Worm (Caenorhabditis elegans): ENCODE results near the gene Y4C6B.2.

The Y4C6B.2 gene

ce11 chrIV:5318835-5319303, 20.5 kb upstream of the Y4C6B.2 start, which contains the start of gene slc-46A:
TSS of gene slc-46A (plus strand) at chrIV:5319253.
- TF ChIP-seq unc-55 (GFP tag; optimal IDR thresholded peaks at IDR 0.05) = peak; percentile 26
- no peak for TF ChIP-seq dmd-4 (tag; optimal IDR thresholded peaks at IDR 0.05)
- no peak for TF ChIP-seq lsy-2 (tag; optimal IDR thresholded peaks at IDR 0.05)
- no peak for TF ChIP-seq ztf-11 (tag; optimal IDR thresholded peaks at IDR 0.05)
- TF ChIP-seq ceh-16 (tag; optimal IDR thresholded peaks at IDR 0.05) = no peak
- TF ChIP-seq nhr-10 (tag; optimal IDR thresholded peaks at IDR 0.05) = no peak
- no peak for TF ChIP-seq ztf-1 (GFP tag; conservative IDR thresholded peaks at IDR 0.05)
- TF ChIP-seq ztf-4 (tag; optimal IDR thresholded peaks at IDR 0.05) = no peak
- TF ChIP-seq zag-1 (tag; optimal IDR thresholded peaks at IDR 0.05) = no peak
- no peak for TF ChIP-seq nhr-237 (tag; optimal IDR thresholded peaks at IDR 0.05)
- no peak for TF ChIP-seq F13H6.1 (tag; optimal IDR thresholded peaks at IDR 0.05)
- TF ChIP-seq mab-5 (tag; optimal IDR thresholded peaks at IDR 0.05) = no peak
- peak; percentile 48 for TF ChIP-seq C34F6.9 (tag; optimal IDR thresholded peaks at IDR 0.05)
- TF ChIP-seq ceh-82 (tag; optimal IDR thresholded peaks at IDR 0.05) = no peak
- no peak for TF ChIP-seq skn-1 (tag; optimal IDR thresholded peaks at IDR 0.05)
- no peak for TF ChIP-seq egl-27 (tag; optimal IDR thresholded peaks at IDR 0.05)
- TF ChIP-seq sma-9 (GFP tag; optimal IDR thresholded peaks at IDR 0.05) = peak; percentile 12
- no peak for TF ChIP-seq sma-9 (tag; optimal IDR thresholded peaks at IDR 0.05)
- no peak for TF ChIP-seq peb-1 (tag; optimal IDR thresholded peaks at IDR 0.05)
- no peak for TF ChIP-seq alr-1 (tag; optimal IDR thresholded peaks at IDR 0.05)
- no peak for TF ChIP-seq gmeb-1 (tag; optimal IDR thresholded peaks at IDR 0.05)
- no peak for TF ChIP-seq nhr-21 (tag; optimal IDR thresholded peaks at IDR 0.05)
- TF ChIP-seq lin-11 (tag; optimal IDR thresholded peaks at IDR 0.05) = no peak
- TF ChIP-seq crh-2 (tag; optimal IDR thresholded peaks at IDR 0.05) = no peak
- no peak for TF ChIP-seq ama-1 (optimal IDR thresholded peaks at IDR 0.05)
- TF ChIP-seq sma-3 (GFP tag; optimal IDR thresholded peaks at IDR 0.05) = no peak
- TF ChIP-seq unc-39 (tag; optimal IDR thresholded peaks at IDR 0.05) = no peak
- no peak for TF ChIP-seq elt-1 (tag; optimal IDR thresholded peaks at IDR 0.05)
- TF ChIP-seq ZK546.5 (tag; optimal IDR thresholded peaks at IDR 0.05) = no peak
- no peak for TF ChIP-seq nhr-6 (tag; optimal IDR thresholded peaks at IDR 0.05)
- TF ChIP-seq elt-3 (tag; optimal IDR thresholded peaks at IDR 0.05) = no peak
- peak; percentile 20 for TF ChIP-seq snpc-4 (tag; optimal IDR thresholded peaks at IDR 0.05)
- no peak for TF ChIP-seq mbf-1 (tag; optimal IDR thresholded peaks at IDR 0.05)
- no peak for TF ChIP-seq nhr-12 (tag; optimal IDR thresholded peaks at IDR 0.05)

DNA sequence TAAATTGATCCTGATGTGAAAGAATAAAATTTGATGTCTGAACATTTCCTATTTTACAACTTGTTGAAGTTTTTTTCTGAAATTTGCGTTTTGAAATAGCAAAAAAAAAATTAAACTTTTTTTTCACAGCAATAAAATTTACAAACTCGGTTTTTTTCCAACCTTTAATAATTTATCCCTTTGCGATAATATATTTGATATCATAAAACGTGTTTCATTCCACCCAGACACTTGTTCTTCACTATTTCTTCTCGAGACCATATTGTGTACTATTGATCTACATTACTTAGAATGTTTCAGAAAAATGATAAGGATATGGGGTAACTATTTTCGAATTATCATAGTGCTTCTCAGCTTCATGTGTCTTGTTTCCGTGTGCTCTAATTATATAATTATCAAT, 13.2 kb upstream of the Y4C6B.2 start, which contains the start of gene Y4C6B.4:
Gene Y4C6B.4, plus strand, starts transcription at position 301 of the 400 bp plus-strand sequence.
- TF ChIP-seq sem-4 (tag; optimal IDR thresholded peaks at IDR 0.05) = no peak
- TF ChIP-seq gmeb-1 (tag; optimal IDR thresholded peaks at IDR 0.05) = no peak
- no peak for TF ChIP-seq lin-11 (tag; optimal IDR thresholded peaks at IDR 0.05)
- TF ChIP-seq elt-1 (tag; optimal IDR thresholded peaks at IDR 0.05) = no peak
- TF ChIP-seq ceh-82 (tag; optimal IDR thresholded peaks at IDR 0.05) = no peak
- no peak for TF ChIP-seq nhr-25 (tag; optimal IDR thresholded peaks at IDR 0.05)
- no peak for TF ChIP-seq dmd-4 (tag; optimal IDR thresholded peaks at IDR 0.05)
- no peak for TF ChIP-seq snpc-4 (tag; optimal IDR thresholded peaks at IDR 0.05)
- TF ChIP-seq lsy-2 (tag; optimal IDR thresholded peaks at IDR 0.05) = no peak
- TF ChIP-seq elt-3 (tag; optimal IDR thresholded peaks at IDR 0.05) = no peak
- TF ChIP-seq nhr-77 (tag; optimal IDR thresholded peaks at IDR 0.05) = no peak
- no peak for TF ChIP-seq unc-39 (tag; optimal IDR thresholded peaks at IDR 0.05)
- TF ChIP-seq mdl-1 (tag; optimal IDR thresholded peaks at IDR 0.05) = no peak
- TF ChIP-seq lin-13 (GFP tag; optimal IDR thresholded peaks at IDR 0.05) = no peak
- no peak for TF ChIP-seq zag-1 (tag; optimal IDR thresholded peaks at IDR 0.05)
- no peak for TF ChIP-seq crh-2 (tag; optimal IDR thresholded peaks at IDR 0.05)
- no peak for TF ChIP-seq nhr-129 (tag; optimal IDR thresholded peaks at IDR 0.05)
- TF ChIP-seq nhr-6 (tag; optimal IDR thresholded peaks at IDR 0.05) = no peak
- TF ChIP-seq ceh-16 (tag; optimal IDR thresholded peaks at IDR 0.05) = no peak
- TF ChIP-seq C34F6.9 (tag; optimal IDR thresholded peaks at IDR 0.05) = no peak

DNA sequence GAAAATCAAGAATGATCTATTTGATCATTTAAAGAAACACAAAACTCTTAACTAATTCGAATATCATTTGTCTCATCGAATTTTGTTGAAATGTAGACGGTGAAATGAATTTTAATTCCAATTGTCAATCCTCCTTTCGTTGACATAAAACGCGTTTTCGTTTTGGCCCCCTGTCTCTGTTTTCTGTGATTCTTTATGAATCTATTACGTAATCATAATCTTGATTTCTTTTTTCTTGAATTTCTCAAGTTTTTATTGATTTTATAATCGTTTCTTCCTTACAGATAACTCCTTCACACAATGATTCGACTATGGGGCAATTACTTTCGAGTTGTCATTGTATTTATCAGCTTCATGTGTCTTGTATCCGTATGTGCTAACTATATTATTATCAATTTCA, 7.2 kb upstream of the Y4C6B.2 start, which contains the start of gene Y4C6B.3:
Gene Y4C6B.3, plus strand, starts transcription at position 301 of the 400 bp plus-strand sequence.
- TF ChIP-seq ztf-4 (tag; optimal IDR thresholded peaks at IDR 0.05) = no peak
- no peak for TF ChIP-seq mbf-1 (tag; optimal IDR thresholded peaks at IDR 0.05)
- TF ChIP-seq nhr-129 (tag; optimal IDR thresholded peaks at IDR 0.05) = no peak
- no peak for TF ChIP-seq lin-39 (tag; optimal IDR thresholded peaks at IDR 0.05)
- TF ChIP-seq ztf-1 (GFP tag; conservative IDR thresholded peaks at IDR 0.05) = no peak
